Fruit fly (Drosophila melanogaster) ovary, adult (tissue): ENCODE results near the gene CG18094.
A peak's percentile ranks its signal among the peaks of the same experiment; 100 is the strongest.

Source experiments
- CG17801 ChIP-seq: fragments of 200-800 bp; optimal IDR thresholded peaks from 2 replicates; lab custom pipeline; 2019; ENCODE audit warnings: missing biosample characterization, mild to moderate bottlenecking, missing genetic modification characterization, moderate library complexity; ENCODE audit not compliant: partially characterized antibody

CG18094 gene

dm6 chr2L:19508361-19508918, 18.4 kb downstream of the CG18094 start, which contains the start of gene cyst:
Gene cyst (minus strand): TSS chr2L:19508764.
- no peak for TF ChIP-seq CG17801 (GFP tag; lab: Kevin White, UChicago)

dm6 chr2L:19512184-19512583, 22.1 kb downstream of the CG18094 start:
- TF ChIP-seq CG17801 (GFP tag; lab: Kevin White, UChicago) = no peak

dm6 chr2L:19516062-19516461, 26.0 kb downstream of the CG18094 start:
- TF ChIP-seq CG17801 (GFP tag; lab: Kevin White, UChicago) = no peak

dm6 chr2L:19517154-19517814, 27.2 kb downstream of the CG18094 start, which contains the start of gene Hasp:
Gene Hasp (minus strand): TSS chr2L:19517204.
- no peak for TF ChIP-seq CG17801 (GFP tag; lab: Kevin White, UChicago)

- TF ChIP-seq CG17801 (GFP tag; lab: Kevin White, UChicago) = no peak
Measured at dm6 chr2L:19518636-19519086, 28.6 kb downstream of the CG18094 start, which contains the start of gene CG10132. Gene CG10132 (plus strand): TSS chr2L:19518824.

- TF ChIP-seq CG17801 (GFP tag; lab: Kevin White, UChicago) = no peak
Measured at dm6 chr2L:19519611-19520010, 29.5 kb downstream of the CG18094 start.

dm6 chr2L:19526316-19526715, 36.3 kb downstream of the CG18094 start, which contains the start of the genes Dpm1 and CG10137:
Gene Dpm1 (minus strand): TSS chr2L:19526368.
Gene CG10137 (plus strand): TSS chr2L:19526686.
- peak; percentile 57 for TF ChIP-seq CG17801 (GFP tag; lab: Kevin White, UChicago)

dm6 chr2L:19526844-19527243, 36.8 kb downstream of the CG18094 start:
- no peak for TF ChIP-seq CG17801 (GFP tag; lab: Kevin White, UChicago)

- TF ChIP-seq CG17801 (GFP tag; lab: Kevin White, UChicago) = peak; percentile 99
Measured at dm6 chr2L:19528308-19528707, 38.2 kb downstream of the CG18094 start.

dm6 chr2L:19530092-19530491, 40.0 kb downstream of the CG18094 start, which contains the start of gene CG10165:
Gene CG10165 (minus strand): TSS chr2L:19530305.
- TF ChIP-seq CG17801 (GFP tag; lab: Kevin White, UChicago) = peak; percentile 20

- peak; percentile 80 for TF ChIP-seq CG17801 (GFP tag; lab: Kevin White, UChicago)
Measured at dm6 chr2L:19533247-19533646, 43.2 kb downstream of the CG18094 start, which contains the start of gene CG33116. Gene CG33116 (plus strand): TSS chr2L:19533479.

- TF ChIP-seq CG17801 (GFP tag; lab: Kevin White, UChicago) = no peak
Measured at dm6 chr2L:19535234-19535633, 45.2 kb downstream of the CG18094 start, which contains the start of gene CG31697. Gene CG31697 (plus strand): TSS chr2L:19535448.

dm6 chr2L:19537779-19538456, 47.9 kb downstream of the CG18094 start, which contains the start of gene CG13082:
Gene CG13082 (plus strand): TSS chr2L:19538425.
- no peak for TF ChIP-seq CG17801 (GFP tag; lab: Kevin White, UChicago)

- TF ChIP-seq CG17801 (GFP tag; lab: Kevin White, UChicago) = no peak
Measured at dm6 chr2L:19540307-19540706, 50.2 kb downstream of the CG18094 start, which contains the start of gene CG13081. Gene CG13081 (plus strand): TSS chr2L:19540607.
